Worm (Caenorhabditis elegans): ENCODE results near the gene T08D2.5.

- TF ChIP-seq mab-5 (tag; optimal IDR thresholded peaks at IDR 0.05) (no peak), snpc-4 (tag; optimal IDR thresholded peaks at IDR 0.05) (no peak), unc-120 (tag; optimal IDR thresholded peaks at IDR 0.05; ENCODE audit: poor library complexity, severe bottlenecking) (no peak), unc-39 (tag; optimal IDR thresholded peaks at IDR 0.05) (no peak)
Measured at ce11 chrX:147824-148223, 29.4 kb upstream of the T08D2.5 start, which contains the start of gene Y73B3A.11.
